Worm (Caenorhabditis elegans): Measurements from ENCODE around the gene C04F5.9.

DNA sequence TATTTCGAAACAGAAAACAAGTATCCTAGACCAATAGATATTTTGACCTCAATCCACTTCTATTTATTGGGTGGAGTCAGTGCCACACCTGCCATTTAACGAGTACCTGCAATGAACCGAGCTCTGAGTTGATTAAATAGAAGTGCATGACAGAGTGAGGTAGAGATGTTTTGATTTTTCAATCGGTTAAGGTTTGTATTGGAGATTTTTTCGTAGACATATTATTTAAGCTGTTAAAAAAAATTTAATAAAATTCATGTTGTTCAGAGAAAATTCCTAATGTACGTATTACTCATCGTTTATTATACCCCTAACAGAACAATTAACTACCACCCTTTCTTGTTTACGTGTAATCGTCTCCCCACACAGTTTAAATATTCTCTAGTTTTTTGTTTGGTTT, 36.5 kb upstream of the C04F5.9 start, which contains the start of gene srx-38:
- TF ChIP-seq tbx-11 (GFP tag; IDR thresholded peaks at IDR 0.05), result no peak
- no peak for TF ChIP-seq ama-1 (optimal IDR thresholded peaks at IDR 0.05)
